Fruit fly (Drosophila melanogaster): ENCODE measurements around the gene Rrp46.

DNA sequence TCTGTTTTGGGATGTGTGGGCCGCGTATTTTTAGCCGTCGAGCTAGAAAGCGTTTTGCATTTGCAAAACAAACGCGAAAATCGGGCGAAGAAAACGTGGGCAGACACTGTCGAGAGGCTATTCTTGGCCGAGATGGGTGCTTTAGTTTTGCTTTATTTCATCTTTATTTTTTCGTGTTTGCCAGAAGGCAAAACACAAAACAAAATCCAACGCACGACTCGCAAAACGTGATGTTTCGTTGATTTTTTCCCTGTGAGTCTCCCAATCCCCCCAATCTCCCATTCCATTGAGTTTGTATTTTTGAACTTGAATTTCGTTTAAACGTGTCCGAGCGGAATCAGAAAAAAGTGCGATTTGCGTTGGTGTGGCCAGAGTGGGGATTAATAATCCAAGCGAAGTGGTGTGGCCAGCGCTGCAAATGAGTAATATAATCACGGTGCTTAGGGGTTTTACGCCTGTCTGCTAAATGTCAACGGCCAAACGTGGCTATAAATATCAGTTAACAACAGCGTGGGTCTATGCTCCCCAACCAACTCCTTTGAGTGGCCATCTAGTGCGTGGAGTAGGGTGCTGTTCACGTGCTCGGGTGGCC, 23.1 kb upstream of the Rrp46 start:
- no peak for TF ChIP-seq CG13204 (GFP tag; optimal IDR thresholded peaks at IDR 0.05)
- no peak for TF ChIP-seq CG17806 (tag; optimal IDR thresholded peaks at IDR 0.05)
- no peak for TF ChIP-seq Pif1A (GFP tag; optimal IDR thresholded peaks at IDR 0.05)

All from whole organism, pupa.